Worm (Caenorhabditis elegans) whole organism, L2 larva: ENCODE data around the gene tbb-2.

Source experiments
- lin-39 ChIP-seq: fragments of 150-350 bp; optimal IDR thresholded peaks from 2 replicates; lab custom pipeline; 2014; ENCODE audit warnings: missing biosample characterization, missing genetic modification reagents, missing genetic modification characterization
- nhr-21 ChIP-seq: fragments of 150-350 bp; optimal IDR thresholded peaks from 2 replicates; lab custom pipeline; 2014; ENCODE audit warnings: missing biosample characterization, missing genetic modification characterization
- nhr-6 ChIP-seq: fragments of 150-350 bp; optimal IDR thresholded peaks from 2 replicates; lab custom pipeline; 2014; ENCODE audit warnings: missing biosample characterization, missing genetic modification characterization
- peb-1 ChIP-seq: fragments of 150-350 bp; optimal IDR thresholded peaks from 2 replicates; lab custom pipeline; 2014; ENCODE audit warnings: missing biosample characterization, missing genetic modification characterization
- sma-3 ChIP-seq: sonication (generic microtip); optimal IDR thresholded peaks from 2 replicates; lab custom pipeline; 2016; ENCODE audit warnings: missing genetic modification reagents, missing genetic modification characterization, missing compliant biosample characterization
- unc-55 ChIP-seq: fragments of 150-350 bp; sonication (generic microtip); optimal IDR thresholded peaks from 3 replicates; lab custom pipeline; 2014; ENCODE audit warnings: missing biosample characterization, missing genetic modification reagents, missing genetic modification characterization
- unc-62 ChIP-seq: fragments of 150-350 bp; optimal IDR thresholded peaks from 2 replicates; lab custom pipeline; 2014; ENCODE audit warnings: missing biosample characterization, missing genetic modification reagents, missing genetic modification characterization
- zag-1 ChIP-seq: fragments of 150-350 bp; optimal IDR thresholded peaks from 2 replicates; lab custom pipeline; 2014; ENCODE audit warnings: missing biosample characterization, missing genetic modification characterization
- ztf-1 ChIP-seq: fragments of 200-800 bp; sonication (Bioruptor generic); conservative IDR thresholded peaks from 2 replicates; pipeline ENCODE4 v1.3.6; 2022; ENCODE audit warnings: missing genetic modification characterization, missing compliant biosample characterization

tbb-2 gene

DNA sequence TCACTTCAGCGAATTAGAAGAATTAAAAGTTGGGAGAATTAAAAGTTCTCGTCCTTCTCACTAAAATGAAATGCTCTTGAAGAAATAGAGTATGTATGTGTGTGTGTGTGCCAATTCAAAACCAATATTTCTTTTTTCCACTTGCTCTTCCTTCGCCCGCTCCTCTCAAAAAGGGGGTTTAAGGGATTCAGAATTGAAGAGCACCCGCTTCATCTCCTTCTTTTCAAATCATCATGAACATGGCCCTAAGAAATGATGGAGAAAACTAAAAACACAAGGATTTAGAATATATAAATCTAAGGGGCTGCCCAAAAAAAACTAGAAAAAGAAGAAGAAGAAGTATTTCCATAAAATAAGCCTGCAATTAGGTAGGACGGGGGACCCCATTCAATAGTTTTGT lies 48.3 kb downstream of the tbb-2 start:
- peak; percentile 42 for TF ChIP-seq unc-55 (GFP tag; lab: Kevin White, UChicago)
- TF ChIP-seq lin-39: peak; percentile 7
- TF ChIP-seq zag-1 (tag; lab: Kevin White, UChicago): peak; percentile 16
- TF ChIP-seq sma-3 (GFP tag; lab: Kevin White, UChicago): no peak

DNA sequence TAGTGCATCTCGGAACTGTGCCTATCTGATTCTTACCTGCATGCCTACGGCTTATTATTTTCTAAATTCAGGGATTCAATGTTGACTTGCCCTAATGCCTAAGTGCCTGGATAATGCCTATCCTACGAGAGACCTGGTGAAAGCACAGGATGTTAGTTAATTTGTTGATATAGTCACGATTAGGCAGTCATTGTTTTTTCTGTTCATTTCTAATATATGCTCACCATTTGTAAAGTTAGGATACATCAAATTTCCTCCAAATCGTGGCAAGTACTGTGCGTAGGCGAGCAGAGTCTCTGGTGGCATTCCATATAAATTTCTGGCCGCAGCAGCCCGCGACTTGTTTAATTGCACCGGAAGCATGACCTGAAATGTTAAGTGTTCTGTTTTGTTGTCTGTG lies 51.3 kb downstream of the tbb-2 start:
- no peak for TF ChIP-seq ztf-1
- TF ChIP-seq nhr-6: no peak
- TF ChIP-seq peb-1 (tag; lab: Kevin White, UChicago): no peak
- TF ChIP-seq nhr-21: no peak
- no peak for TF ChIP-seq unc-62 (GFP tag; lab: Kevin White, UChicago)
